Worm (Caenorhabditis elegans) whole organism, L4/young adult: ENCODE measurements around the gene srlf-34.

Source experiments
- W03F9.2 ChIP-seq: fragments of 150-350 bp; optimal IDR thresholded peaks from 2 replicates; lab custom pipeline; 2014; ENCODE audit warnings: missing biosample characterization, missing genetic modification characterization
- dao-5 ChIP-seq: sonication (generic microtip); optimal IDR thresholded peaks from 2 replicates; lab custom pipeline; 2016; ENCODE audit warnings: missing genotype, missing genetic modification characterization, moderate library complexity, missing compliant biosample characterization
- him-1 ChIP-seq: sonication (generic microtip); optimal IDR thresholded peaks from 2 replicates; lab custom pipeline; 2016; ENCODE audit warnings: missing genotype, missing genetic modification reagents, missing genetic modification characterization, missing compliant biosample characterization

Gene srlf-34

DNA sequence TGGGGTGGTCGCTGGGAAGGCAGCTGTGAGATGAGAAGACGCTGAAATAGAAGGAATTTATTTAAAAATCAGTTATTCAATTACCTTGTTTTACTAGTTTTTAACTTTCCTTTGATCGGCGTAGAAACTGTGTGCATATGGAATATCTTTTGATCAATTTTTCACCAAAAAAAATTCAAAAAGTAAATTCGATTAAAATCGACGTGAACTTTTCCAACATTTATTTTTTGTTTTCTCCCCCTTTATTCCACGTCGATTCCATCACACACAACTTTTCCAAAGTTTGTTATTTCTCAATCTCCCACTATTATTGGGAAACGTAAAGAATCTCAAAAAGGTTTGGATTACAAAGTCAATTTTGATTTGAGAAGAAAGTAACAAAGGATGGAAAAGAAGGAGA, 48.4 kb downstream of the srlf-34 start, which contains the start of gene C07E3.4:
C07E3.4 (plus strand) TSS at position 301 of the 400 bp plus-strand sequence.
- TF ChIP-seq him-1 (tag; lab: Kevin White, UChicago) = no peak
- no peak for TF ChIP-seq dao-5 (tag; lab: Kevin White, UChicago)
- TF ChIP-seq W03F9.2 (tag; lab: Kevin White, UChicago) = no peak
